Worm (Caenorhabditis elegans) whole organism, midembryonic: Measurements from ENCODE around the gene str-153.

ENCODE experiments used
- T22C8.4 ChIP-seq: fragments of 200-800 bp; sonication (Bioruptor generic); IDR thresholded peaks from 2 replicates; pipeline ENCODE4 v1.3.6; 2022; ENCODE audit warnings: missing genetic modification characterization, missing compliant biosample characterization
- med-1 ChIP-seq: sonication (generic microtip); optimal IDR thresholded peaks from 2 replicates; lab custom pipeline; 2017; ENCODE audit warnings: missing genetic modification characterization, mild to moderate bottlenecking, missing compliant biosample characterization, antibody characterized with exemption, missing genetic modification reagents; ENCODE audit not compliant: insufficient read depth
- ref-1 ChIP-seq: fragments of 200-800 bp; sonication (Bioruptor generic); conservative IDR thresholded peaks from 2 replicates; pipeline ENCODE4 v1.3.6; 2022; ENCODE audit warnings: missing genetic modification reagents, missing genetic modification characterization, missing compliant biosample characterization
- ztf-23 ChIP-seq: fragments of 200-800 bp; sonication (Bioruptor generic); IDR thresholded peaks from 2 replicates; pipeline ENCODE4 v1.3.6; 2022; ENCODE audit warnings: missing genetic modification reagents, missing genetic modification characterization, missing compliant biosample characterization

ce11 chrIV:4986246-4986645 is 52.0 kb downstream of the str-153 start, which contains the start of gene clec-177:
- no peak for TF ChIP-seq ztf-23 (GFP tag; lab: Robert Waterston, UW)
- no peak for TF ChIP-seq T22C8.4 (GFP tag; lab: Robert Waterston, UW)
- no peak for TF ChIP-seq ref-1 (GFP tag; lab: Robert Waterston, UW)
- TF ChIP-seq med-1 (GFP tag; lab: Kevin White, UChicago), result no peak
